Worm (Caenorhabditis elegans) whole organism, L3 larva: ENCODE results near the gene C34E10.12.

Experiments
- egl-5 ChIP-seq: fragments of 150-350 bp; optimal IDR thresholded peaks from 2 replicates; lab custom pipeline; 2017; ENCODE audit warnings: missing biosample characterization, missing genetic modification reagents, missing genetic modification characterization, inconsistent platforms
- skn-1 ChIP-seq: fragments of 150-350 bp; optimal IDR thresholded peaks from 2 replicates; lab custom pipeline; 2014; ENCODE audit warnings: missing biosample characterization, missing genetic modification characterization

DNA sequence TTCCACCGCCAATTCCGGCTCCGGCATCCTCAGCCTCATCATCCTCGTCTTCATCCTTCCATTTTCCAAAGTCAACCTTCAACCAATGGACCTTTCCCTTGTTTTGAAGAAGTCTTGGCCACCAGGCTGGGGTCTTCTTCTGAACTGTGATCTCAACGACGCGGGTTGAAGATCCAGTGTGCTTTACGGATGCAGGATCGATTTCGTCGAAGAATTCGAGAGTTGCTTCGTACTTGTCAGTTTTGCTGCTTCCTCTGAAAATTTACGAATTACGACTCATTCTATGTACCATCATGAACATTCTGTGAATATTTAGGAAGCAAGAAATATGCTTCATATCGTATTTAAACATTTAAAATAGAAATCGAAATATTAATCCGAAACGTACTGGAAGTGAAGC, 46.6 kb upstream of the C34E10.12 start:
- TF ChIP-seq egl-5 (no peak), skn-1 (no peak)
